Fruit fly (Drosophila melanogaster) whole organism, embryonic: ENCODE measurements around the gene foi.

Source experiments
- Atf6 ChIP-seq: fragments of 200-800 bp; sonication (Bioruptor generic); IDR thresholded peaks from 2 replicates; pipeline ENCODE4 v1.3.6; 2022; ENCODE audit warnings: missing biosample characterization, missing genetic modification characterization
- Awh ChIP-seq: fragments of 200-800 bp; sonication (Bioruptor generic); IDR thresholded peaks from 2 replicates; pipeline ENCODE4, ENCODE4 v1.3.6; 2022; ENCODE audit warnings: missing biosample characterization, missing genetic modification characterization
- C15 ChIP-seq: fragments of 200-800 bp; sonication (Bioruptor generic); IDR thresholded peaks from 3 replicates; pipeline ENCODE4 v1.3.6; 2022; ENCODE audit warnings: missing biosample characterization, missing genetic modification characterization
- CG10431 ChIP-seq: fragments of 200-800 bp; sonication (Bioruptor generic); optimal IDR thresholded peaks from 3 replicates; lab custom pipeline; 2018; ENCODE audit warnings: missing biosample characterization, mild to moderate bottlenecking, missing genetic modification characterization
- CG11085 ChIP-seq: fragments of 200-800 bp; sonication (Bioruptor generic); IDR thresholded peaks from 2 replicates; pipeline ENCODE4 v1.3.6; 2022; ENCODE audit warnings: missing biosample characterization, missing genetic modification characterization
- CG11093 ChIP-seq: fragments of 200-800 bp; sonication (Bioruptor generic); IDR thresholded peaks from 3 replicates; pipeline ENCODE4 v1.3.6; 2022; ENCODE audit warnings: missing biosample characterization, missing genetic modification characterization
- CG13287 ChIP-seq: fragments of 200-800 bp; sonication (Bioruptor generic); IDR thresholded peaks from 2 replicates; pipeline ENCODE4 v1.3.6; 2022; ENCODE audit warnings: missing biosample characterization, missing genetic modification characterization; ENCODE audit not compliant: partially characterized antibody
- CG15514 ChIP-seq: fragments of 200-800 bp; sonication (Bioruptor generic); optimal IDR thresholded peaks from 3 replicates; lab custom pipeline; 2017; ENCODE audit warnings: missing biosample characterization, missing genetic modification characterization, mild to moderate bottlenecking, moderate library complexity, missing genetic modification reagents
- CG16815 ChIP-seq: fragments of 200-800 bp; sonication (Bioruptor generic); optimal IDR thresholded peaks from 3 replicates; lab custom pipeline; 2017; ENCODE audit warnings: missing biosample characterization, mild to moderate bottlenecking, missing genetic modification characterization
- CG17361 ChIP-seq: fragments of 200-800 bp; sonication (Bioruptor generic); IDR thresholded peaks from 3 replicates; pipeline ENCODE4 v1.3.6; 2022; ENCODE audit warnings: missing biosample characterization, missing genetic modification characterization
- CG17612 ChIP-seq: fragments of 200-800 bp; sonication (Bioruptor generic); IDR thresholded peaks from 2 replicates; pipeline ENCODE4 v1.3.6; 2022; ENCODE audit warnings: missing biosample characterization, missing genetic modification characterization
- CG17802 ChIP-seq: fragments of 200-800 bp; sonication (Bioruptor generic); optimal IDR thresholded peaks from 2 replicates; lab custom pipeline; 2018; ENCODE audit warnings: missing biosample characterization, mild to moderate bottlenecking, missing genetic modification characterization, moderate library complexity
- CG2199 ChIP-seq: fragments of 200-800 bp; sonication (Bioruptor generic); IDR thresholded peaks from 3 replicates; pipeline ENCODE4 v1.3.6; 2022; ENCODE audit warnings: missing biosample characterization, missing genetic modification characterization
- CG8089 ChIP-seq: fragments of 200-800 bp; sonication (Bioruptor generic); optimal IDR thresholded peaks from 3 replicates; lab custom pipeline; 2016; ENCODE audit warnings: missing biosample characterization, missing genetic modification characterization
- CG8478 ChIP-seq: fragments of >200 bp; optimal IDR thresholded peaks from 2 replicates; lab custom pipeline; 2018
- CG9797 ChIP-seq: fragments of 200-800 bp; sonication (Bioruptor generic); optimal IDR thresholded peaks from 3 replicates; lab custom pipeline; 2018; ENCODE audit warnings: missing biosample characterization, mild to moderate bottlenecking, missing genetic modification characterization
- D ChIP-seq, 2 experiments: fragments of 200-800 bp in 1 of 2; fragments of >200 bp in 1 of 2; sonication (Bioruptor generic) in 1 of 2; optimal IDR thresholded peaks; 2 replicates in 1 of 2; 3 replicates in 1 of 2; lab custom pipeline; 2017; ENCODE audit warnings: mild to moderate bottlenecking in 1 of 2, missing biosample characterization in 1 of 2, missing genetic modification characterization in 1 of 2, missing genetic modification reagents in 1 of 2
- Dbx ChIP-seq: fragments of 200-800 bp; sonication (Bioruptor generic); IDR thresholded peaks from 3 replicates; pipeline ENCODE4 v1.3.6; 2022; ENCODE audit warnings: missing biosample characterization, missing genetic modification characterization
- Deaf1 ChIP-seq: fragments of 200-800 bp; optimal IDR thresholded peaks from 3 replicates; lab custom pipeline; 2019; ENCODE audit warnings: missing biosample characterization, mild to moderate bottlenecking, missing genetic modification characterization, moderate library complexity
- Doc2 ChIP-seq: fragments of 200-800 bp; sonication (Bioruptor generic); IDR thresholded peaks from 2 replicates; pipeline ENCODE4 v1.3.6; 2022; ENCODE audit warnings: missing biosample characterization, missing genetic modification characterization
- E2f1 ChIP-seq: fragments of 200-800 bp; sonication (Bioruptor generic); IDR thresholded peaks from 2 replicates; pipeline ENCODE4 v1.3.6; 2022; ENCODE audit warnings: missing biosample characterization, missing genetic modification characterization
- Ets97D ChIP-seq: fragments of 200-800 bp; sonication (Bioruptor generic); optimal IDR thresholded peaks from 3 replicates; lab custom pipeline; 2016; ENCODE audit warnings: missing biosample characterization, missing genetic modification characterization
- Fer1 ChIP-seq: fragments of 200-800 bp; sonication (Bioruptor generic); optimal IDR thresholded peaks from 2 replicates; lab custom pipeline; 2017; ENCODE audit warnings: missing biosample characterization, mild to moderate bottlenecking, missing genetic modification characterization
- HLH54F ChIP-seq: fragments of 200-800 bp; sonication (Bioruptor generic); optimal IDR thresholded peaks from 3 replicates; lab custom pipeline; 2016; ENCODE audit warnings: missing biosample characterization, missing genetic modification characterization
- Hmx ChIP-seq: fragments of 200-800 bp; sonication (Bioruptor generic); optimal IDR thresholded peaks from 2 replicates; lab custom pipeline; 2016; ENCODE audit warnings: missing biosample characterization, missing genetic modification characterization
- Jarid2 ChIP-seq: fragments of 200-800 bp; sonication (Bioruptor generic); optimal IDR thresholded peaks from 3 replicates; lab custom pipeline; 2017; ENCODE audit warnings: mild to moderate bottlenecking, missing biosample characterization, missing genetic modification reagents, missing genetic modification characterization
- Lhr ChIP-seq: fragments of 200-800 bp; sonication (Bioruptor generic); optimal IDR thresholded peaks from 3 replicates; lab custom pipeline; 2017; ENCODE audit warnings: mild to moderate bottlenecking, missing biosample characterization, missing genetic modification reagents, missing genetic modification characterization
- Lpt ChIP-seq: fragments of >200 bp; optimal IDR thresholded peaks from 2 replicates; lab custom pipeline; 2018; ENCODE audit warnings: missing biosample characterization, missing genetic modification characterization
- MESR4 ChIP-seq: fragments of 200-800 bp; sonication (Bioruptor generic); optimal IDR thresholded peaks from 2 replicates; lab custom pipeline; 2018; ENCODE audit warnings: missing biosample characterization, mild to moderate bottlenecking, missing genetic modification characterization, moderate library complexity
- Sox100B ChIP-seq: fragments of 200-800 bp; sonication (Bioruptor generic); optimal IDR thresholded peaks from 3 replicates; lab custom pipeline; 2018; ENCODE audit warnings: missing biosample characterization, mild to moderate bottlenecking, missing genetic modification characterization
- Taf1 ChIP-seq: fragments of 200-800 bp; sonication (Bioruptor generic); IDR thresholded peaks from 2 replicates; pipeline ENCODE4 v1.3.6; 2022; ENCODE audit warnings: missing biosample characterization, missing genetic modification characterization
- az2 ChIP-seq: fragments of 200-800 bp; sonication (Bioruptor generic); optimal IDR thresholded peaks from 3 replicates; lab custom pipeline; 2016; ENCODE audit warnings: missing biosample characterization, missing genetic modification characterization
- br ChIP-seq: fragments of >200 bp; optimal IDR thresholded peaks from 2 replicates; lab custom pipeline; 2017
- cad ChIP-seq: fragments of >200 bp; optimal IDR thresholded peaks from 2 replicates; lab custom pipeline; 2017; ENCODE audit warnings: missing biosample characterization, missing genetic modification characterization
- crc ChIP-seq: fragments of 200-800 bp; sonication (Bioruptor generic); optimal IDR thresholded peaks from 2 replicates; lab custom pipeline; 2016; ENCODE audit warnings: missing biosample characterization, missing genetic modification characterization
- cwo ChIP-seq: fragments of 200-800 bp; sonication (Bioruptor generic); optimal IDR thresholded peaks from 3 replicates; lab custom pipeline; 2017; ENCODE audit warnings: missing biosample characterization, missing genetic modification characterization, mild to moderate bottlenecking, moderate library complexity, missing genetic modification reagents
- fd102C ChIP-seq: fragments of 200-800 bp; sonication (Bioruptor generic); optimal IDR thresholded peaks from 2 replicates; lab custom pipeline; 2018; ENCODE audit warnings: missing biosample characterization, mild to moderate bottlenecking, missing genetic modification characterization, moderate library complexity
- grn ChIP-seq: fragments of 200-800 bp; sonication (Bioruptor generic); optimal IDR thresholded peaks from 3 replicates; lab custom pipeline; 2017; ENCODE audit warnings: missing biosample characterization, missing genetic modification characterization
- hb ChIP-seq: fragments of 200-800 bp; sonication (Bioruptor generic); IDR thresholded peaks from 3 replicates; pipeline ENCODE4 v1.3.6; 2022; ENCODE audit warnings: missing biosample characterization, missing genetic modification characterization; ENCODE audit not compliant: partially characterized antibody
- her ChIP-seq: fragments of 200-800 bp; sonication (Bioruptor generic); optimal IDR thresholded peaks from 2 replicates; lab custom pipeline; 2016; ENCODE audit warnings: missing biosample characterization, missing genetic modification characterization
- hkb ChIP-seq, 2 experiments: fragments of 200-800 bp in 1 of 2; fragments of >200 bp in 1 of 2; sonication (Bioruptor generic) in 1 of 2; IDR thresholded peaks in 1 of 2; optimal IDR thresholded peaks in 1 of 2; 2 replicates each; pipeline versions ENCODE4 v1.3.6 to Lab custom; 2017 to 2022; ENCODE audit warnings: missing biosample characterization in 1 of 2, missing genetic modification characterization in 1 of 2
- inv ChIP-seq: fragments of 200-800 bp; sonication (Bioruptor generic); IDR thresholded peaks from 2 replicates; pipeline ENCODE4 v1.3.6; 2022; ENCODE audit warnings: missing biosample characterization, missing genetic modification characterization; ENCODE audit not compliant: partially characterized antibody
- maf-S ChIP-seq: fragments of 200-800 bp; sonication (Bioruptor generic); optimal IDR thresholded peaks from 2 replicates; lab custom pipeline; 2016; ENCODE audit warnings: missing biosample characterization, missing genetic modification characterization
- oc ChIP-seq: fragments of 200-800 bp; sonication (Bioruptor generic); optimal IDR thresholded peaks from 2 replicates; lab custom pipeline; 2018; ENCODE audit warnings: missing biosample characterization, mild to moderate bottlenecking, missing genetic modification characterization, moderate library complexity
- odd ChIP-seq: fragments of 200-800 bp; sonication (Bioruptor generic); optimal IDR thresholded peaks from 2 replicates; lab custom pipeline; 2017; ENCODE audit warnings: missing biosample characterization, mild to moderate bottlenecking, missing genetic modification characterization
- pum ChIP-seq: fragments of 200-800 bp; sonication (Bioruptor generic); optimal IDR thresholded peaks from 2 replicates; lab custom pipeline; 2016; ENCODE audit warnings: missing biosample characterization, missing genetic modification characterization
- row ChIP-seq: fragments of 200-800 bp; sonication (Bioruptor generic); IDR thresholded peaks from 3 replicates; pipeline ENCODE4 v1.3.6; 2022; ENCODE audit warnings: missing biosample characterization, missing genetic modification characterization
- seq ChIP-seq: fragments of 200-800 bp; sonication (Bioruptor generic); IDR thresholded peaks from 2 replicates; pipeline ENCODE4 v1.3.6; 2022; ENCODE audit warnings: missing biosample characterization, missing genetic modification characterization
- sim ChIP-seq: fragments of 200-800 bp; sonication (Bioruptor generic); IDR thresholded peaks from 2 replicates; pipeline ENCODE4 v1.3.6; 2022; ENCODE audit warnings: missing biosample characterization, missing genetic modification characterization
- tin ChIP-seq: fragments of 200-800 bp; sonication (Bioruptor generic); optimal IDR thresholded peaks from 3 replicates; lab custom pipeline; 2016; ENCODE audit warnings: missing biosample characterization, missing genetic modification characterization
- trh ChIP-seq: fragments of 200-800 bp; sonication (Bioruptor generic); optimal IDR thresholded peaks from 2 replicates; lab custom pipeline; 2016; ENCODE audit warnings: missing biosample characterization, missing genetic modification characterization
- zf30C ChIP-seq: fragments of 200-800 bp; sonication (Bioruptor generic); optimal IDR thresholded peaks from 3 replicates; lab custom pipeline; 2018; ENCODE audit warnings: missing biosample characterization, mild to moderate bottlenecking, missing genetic modification characterization

foi gene

DNA sequence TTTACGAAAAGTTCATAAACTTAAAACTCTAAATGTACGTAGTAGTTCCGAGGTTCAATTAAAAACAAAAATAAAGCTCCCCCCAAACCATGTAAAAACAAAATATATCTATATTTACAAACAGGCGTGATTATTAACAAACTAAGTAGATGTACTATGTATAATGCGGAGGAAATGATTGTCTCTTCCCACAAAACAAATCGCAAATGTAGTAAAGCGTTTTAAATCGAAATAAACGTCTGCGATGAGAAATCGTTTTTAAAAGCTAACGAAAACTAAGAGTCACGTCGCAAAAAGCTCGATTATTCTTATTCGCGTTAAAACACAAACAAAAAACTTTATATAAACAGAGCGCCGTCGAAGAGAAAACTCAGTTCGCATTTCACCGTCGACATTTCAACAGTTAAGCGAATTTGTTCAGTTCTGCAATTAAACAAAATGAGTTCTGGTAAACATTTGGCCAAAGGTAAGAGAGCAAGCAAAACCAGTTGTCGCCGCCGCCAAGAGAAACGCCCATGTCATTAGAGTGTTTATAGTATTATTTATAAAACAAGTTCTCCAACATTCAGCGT lies 6.4 kb upstream of the foi start, which contains the start of gene GstO3 (continued):
- TF ChIP-seq CG15514 (GFP tag; lab: Kevin White, UChicago), result peak; percentile 52
- no peak for TF ChIP-seq CG9797 (GFP tag; lab: Kevin White, UChicago)
- TF ChIP-seq her (GFP tag; lab: Kevin White, UChicago), result no peak
- TF ChIP-seq Jarid2 (GFP tag; lab: Kevin White, UChicago), result no peak
- no peak for TF ChIP-seq tin
- peak; percentile 58 for TF ChIP-seq CG13287 (GFP tag; lab: Robert Waterston, UW)
- TF ChIP-seq seq, result no peak
- no peak for TF ChIP-seq sim (GFP tag; lab: Robert Waterston, UW)
- no peak for TF ChIP-seq CG2199 (GFP tag; lab: Robert Waterston, UW)
- TF ChIP-seq zf30C (GFP tag; lab: Kevin White, UChicago), result no peak
- no peak for TF ChIP-seq Awh (GFP tag; lab: Robert Waterston, UW)
- TF ChIP-seq D (optimal IDR thresholded peaks at IDR 0.05; lab: Kevin White, UChicago), result no peak
- TF ChIP-seq D (GFP tag; optimal IDR thresholded peaks at IDR 0.05; lab: Kevin White, UChicago), result no peak
- no peak for TF ChIP-seq CG17612 (GFP tag; lab: Robert Waterston, UW)
- TF ChIP-seq MESR4 (GFP tag; lab: Kevin White, UChicago), result no peak
- no peak for TF ChIP-seq Doc2 (GFP tag; lab: Robert Waterston, UW)
- TF ChIP-seq hb (GFP tag; lab: Robert Waterston, UW), result no peak
- TF ChIP-seq Ets97D (GFP tag; lab: Kevin White, UChicago), result no peak
- no peak for TF ChIP-seq CG8089 (GFP tag; lab: Kevin White, UChicago)
- no peak for TF ChIP-seq az2 (GFP tag; lab: Kevin White, UChicago)
- TF ChIP-seq trh, result no peak
- TF ChIP-seq inv (GFP tag; lab: Robert Waterston, UW), result no peak
- TF ChIP-seq CG17802 (tag; lab: Kevin White, UChicago), result no peak
- no peak for TF ChIP-seq cwo
- no peak for TF ChIP-seq crc (GFP tag; lab: Kevin White, UChicago)
- TF ChIP-seq Fer1 (GFP tag; lab: Kevin White, UChicago), result peak; percentile 43
- no peak for TF ChIP-seq CG11085 (GFP tag; lab: Robert Waterston, UW)
- no peak for TF ChIP-seq hkb (optimal IDR thresholded peaks at IDR 0.05; lab: Kevin White, UChicago)
- TF ChIP-seq hkb (GFP tag; IDR thresholded peaks at IDR 0.05; lab: Robert Waterston, UW), result no peak
- TF ChIP-seq Lpt, result no peak
- no peak for TF ChIP-seq Lhr (GFP tag; lab: Kevin White, UChicago)
- no peak for TF ChIP-seq cad (GFP tag; lab: Kevin White, UChicago)
- TF ChIP-seq Hmx (GFP tag; lab: Kevin White, UChicago), result no peak
- TF ChIP-seq CG11093 (GFP tag; lab: Robert Waterston, UW), result no peak
- no peak for TF ChIP-seq Dbx (GFP tag; lab: Robert Waterston, UW)
- TF ChIP-seq Sox100B (GFP tag; lab: Kevin White, UChicago), result no peak
- no peak for TF ChIP-seq Deaf1 (tag; lab: Kevin White, UChicago)

DNA sequence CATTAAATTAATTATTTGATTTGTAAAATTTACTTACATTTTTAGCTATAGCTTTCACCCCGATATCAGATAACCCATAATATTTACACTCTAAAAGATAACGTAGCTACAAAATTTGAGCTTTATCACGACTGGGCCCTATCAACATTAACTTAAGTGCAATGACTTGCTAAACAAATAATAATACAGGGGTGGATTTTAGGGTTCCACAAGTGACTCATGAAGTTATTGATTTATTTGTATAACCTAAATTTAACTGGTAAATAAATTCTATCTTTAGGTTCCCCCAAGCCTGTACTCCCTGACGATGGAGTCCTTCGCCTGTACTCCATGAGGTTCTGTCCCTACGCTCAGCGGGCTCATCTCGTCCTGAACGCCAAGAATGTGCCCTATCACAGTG lies 5.8 kb upstream of the foi start:
- TF ChIP-seq br (lab: Kevin White, UChicago) (no peak), row (GFP tag; lab: Robert Waterston, UW) (peak; percentile 53; the same call in 2 of the 3 replicates), CG16815 (no peak), C15 (no peak), HLH54F (GFP tag; lab: Kevin White, UChicago) (no peak), Atf6 (GFP tag; lab: Robert Waterston, UW) (peak; percentile 32; the same call in 1 of the 2 replicates), oc (no peak), grn (peak; percentile 66), Taf1 (GFP tag; lab: Robert Waterston, UW) (no peak), CG17361 (GFP tag; lab: Robert Waterston, UW) (no peak), pum (no peak), CG10431 (GFP tag; lab: Kevin White, UChicago) (no peak), E2f1 (no peak), maf-S (GFP tag; lab: Kevin White, UChicago) (no peak), odd (GFP tag; lab: Kevin White, UChicago) (no peak), CG15514 (GFP tag; lab: Kevin White, UChicago) (no peak), CG8478 (no peak), fd102C (GFP tag; lab: Kevin White, UChicago) (no peak)
